Worm (Caenorhabditis elegans): Measurements from ENCODE around the gene srd-33.

DNA sequence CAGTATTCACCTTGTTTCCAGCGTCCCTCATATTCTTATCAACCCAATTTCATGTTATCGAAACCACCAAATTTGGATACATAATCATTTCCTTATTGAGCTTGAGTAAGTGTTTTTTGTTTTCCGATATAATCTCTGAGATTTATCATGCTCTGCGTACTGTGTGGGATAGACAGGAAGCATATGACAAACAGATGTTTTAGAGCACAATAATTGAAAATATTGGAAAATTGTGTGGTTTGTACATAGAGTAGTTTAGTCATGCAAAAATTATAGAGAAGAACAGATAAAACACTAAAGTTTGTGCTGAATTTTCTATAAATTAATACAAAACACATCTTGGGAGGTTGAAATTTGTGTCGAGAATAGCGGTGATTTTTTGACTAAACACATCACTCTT is 3.4 kb upstream of the srd-33 start:
- TF ChIP-seq nhr-237 (tag; optimal IDR thresholded peaks at IDR 0.05) = no peak
- no peak for TF ChIP-seq ceh-82 (tag; optimal IDR thresholded peaks at IDR 0.05)
- no peak for TF ChIP-seq unc-62 (GFP tag; optimal IDR thresholded peaks at IDR 0.05)
- TF ChIP-seq lin-13 (GFP tag; optimal IDR thresholded peaks at IDR 0.05) = no peak
- TF ChIP-seq lin-35 (GFP tag; optimal IDR thresholded peaks at IDR 0.05) = no peak
- no peak for TF ChIP-seq nhr-12 (tag; optimal IDR thresholded peaks at IDR 0.05)

Measured in whole organism, L1 larva.